Worm (Caenorhabditis elegans) whole organism, L2 larva: ENCODE measurements around the gene math-28.
"Not testable (repeated sequence)": the region's sequence is repeated elsewhere in the genome, so short reads cannot be mapped to it uniquely, and the experiment has no call there.

ENCODE experiments used
- C34F6.9 ChIP-seq: fragments of 150-350 bp; optimal IDR thresholded peaks from 2 replicates; lab custom pipeline; 2014; ENCODE audit warnings: missing biosample characterization, missing genetic modification characterization
- F13H6.1 ChIP-seq: sonication (generic microtip); optimal IDR thresholded peaks from 2 replicates; lab custom pipeline; 2016; ENCODE audit warnings: missing genetic modification characterization, missing compliant biosample characterization
- alr-1 ChIP-seq: fragments of 150-350 bp; optimal IDR thresholded peaks from 2 replicates; lab custom pipeline; 2014; ENCODE audit warnings: missing biosample characterization, missing genetic modification characterization
- aly-2 ChIP-seq: fragments of 150-350 bp; optimal IDR thresholded peaks from 2 replicates; lab custom pipeline; 2014; ENCODE audit warnings: missing biosample characterization, missing genetic modification characterization
- ceh-16 ChIP-seq: fragments of 150-350 bp; optimal IDR thresholded peaks from 2 replicates; lab custom pipeline; 2014; ENCODE audit warnings: missing biosample characterization, missing genetic modification characterization
- ceh-82 ChIP-seq: fragments of 150-350 bp; optimal IDR thresholded peaks from 2 replicates; lab custom pipeline; 2014; ENCODE audit warnings: missing biosample characterization, missing genetic modification characterization
- crh-2 ChIP-seq: sonication (generic microtip); optimal IDR thresholded peaks from 2 replicates; lab custom pipeline; 2017; ENCODE audit warnings: missing biosample characterization, missing genetic modification characterization
- dmd-4 ChIP-seq: sonication (generic microtip); optimal IDR thresholded peaks from 2 replicates; lab custom pipeline; 2017; ENCODE audit warnings: missing biosample characterization, missing genetic modification characterization
- elt-1 ChIP-seq: fragments of 150-350 bp; optimal IDR thresholded peaks from 2 replicates; lab custom pipeline; 2014; ENCODE audit warnings: missing biosample characterization, missing genetic modification characterization
- elt-3 ChIP-seq: sonication (generic microtip); optimal IDR thresholded peaks from 2 replicates; lab custom pipeline; 2017; ENCODE audit warnings: missing biosample characterization, missing genetic modification characterization
- fos-1 ChIP-seq: fragments of 150-350 bp; optimal IDR thresholded peaks from 2 replicates; lab custom pipeline; 2014; ENCODE audit warnings: missing biosample characterization, missing genetic modification characterization
- gmeb-1 ChIP-seq: fragments of 150-350 bp; optimal IDR thresholded peaks from 2 replicates; lab custom pipeline; 2014; ENCODE audit warnings: missing biosample characterization, missing genetic modification characterization
- lin-11 ChIP-seq: fragments of 150-350 bp; sonication (generic microtip); optimal IDR thresholded peaks from 2 replicates; lab custom pipeline; 2014; ENCODE audit warnings: missing biosample characterization, missing genetic modification characterization, inconsistent platforms, mixed read lengths
- lin-39 ChIP-seq: fragments of 150-350 bp; optimal IDR thresholded peaks from 2 replicates; lab custom pipeline; 2014; ENCODE audit warnings: missing biosample characterization, missing genetic modification reagents, missing genetic modification characterization
- lsy-2 ChIP-seq, 2 experiments: fragments of 150-350 bp in 1 of 2; sonication (generic microtip) in 1 of 2; optimal IDR thresholded peaks; 2 replicates each; lab custom pipeline; 2014 to 2017; ENCODE audit warnings: missing biosample characterization in 2 of 2, missing genetic modification characterization in 2 of 2
- mab-5 ChIP-seq: fragments of 150-350 bp; optimal IDR thresholded peaks from 2 replicates; lab custom pipeline; 2014; ENCODE audit warnings: missing biosample characterization, missing genetic modification characterization
- mbf-1 ChIP-seq: sonication (generic microtip); optimal IDR thresholded peaks from 2 replicates; lab custom pipeline; 2017; ENCODE audit warnings: missing biosample characterization, missing genetic modification characterization
- mdl-1 ChIP-seq, 2 experiments: fragments of 150-350 bp in 1 of 2; sonication (generic microtip) in 1 of 2; optimal IDR thresholded peaks; 2 replicates each; lab custom pipeline; 2017; ENCODE audit warnings: missing biosample characterization in 2 of 2, missing genetic modification characterization in 2 of 2
- nhr-12 ChIP-seq: fragments of 150-350 bp; optimal IDR thresholded peaks from 2 replicates; lab custom pipeline; 2014; ENCODE audit warnings: missing biosample characterization, missing genetic modification characterization
- nhr-21 ChIP-seq: fragments of 150-350 bp; optimal IDR thresholded peaks from 2 replicates; lab custom pipeline; 2014; ENCODE audit warnings: missing biosample characterization, missing genetic modification characterization
- nhr-25 ChIP-seq: fragments of 150-350 bp; sonication (generic microtip); optimal IDR thresholded peaks from 3 replicates; lab custom pipeline; 2014; ENCODE audit warnings: missing biosample characterization, missing genetic modification characterization
- nhr-6 ChIP-seq: fragments of 150-350 bp; optimal IDR thresholded peaks from 2 replicates; lab custom pipeline; 2014; ENCODE audit warnings: missing biosample characterization, missing genetic modification characterization
- nhr-77 ChIP-seq: fragments of 150-350 bp; optimal IDR thresholded peaks from 2 replicates; lab custom pipeline; 2014; ENCODE audit warnings: missing biosample characterization, missing genetic modification characterization
- skn-1 ChIP-seq: sonication (generic microtip); optimal IDR thresholded peaks from 2 replicates; lab custom pipeline; 2017; ENCODE audit warnings: missing biosample characterization, missing genetic modification characterization
- sma-3 ChIP-seq: sonication (generic microtip); optimal IDR thresholded peaks from 2 replicates; lab custom pipeline; 2016; ENCODE audit warnings: missing genetic modification reagents, missing genetic modification characterization, missing compliant biosample characterization
- snpc-4 ChIP-seq: fragments of 150-350 bp; optimal IDR thresholded peaks from 2 replicates; lab custom pipeline; 2014; ENCODE audit warnings: missing biosample characterization, missing genetic modification characterization
- unc-39 ChIP-seq: fragments of 150-350 bp; optimal IDR thresholded peaks from 2 replicates; lab custom pipeline; 2014; ENCODE audit warnings: missing biosample characterization, missing genetic modification characterization
- unc-55 ChIP-seq: fragments of 150-350 bp; sonication (generic microtip); optimal IDR thresholded peaks from 3 replicates; lab custom pipeline; 2014; ENCODE audit warnings: missing biosample characterization, missing genetic modification reagents, missing genetic modification characterization
- ztf-11 ChIP-seq: sonication (generic microtip); optimal IDR thresholded peaks from 2 replicates; lab custom pipeline; 2017; ENCODE audit warnings: missing biosample characterization, missing genetic modification characterization
- ztf-4 ChIP-seq: fragments of 150-350 bp; optimal IDR thresholded peaks from 2 replicates; lab custom pipeline; 2014; ENCODE audit warnings: missing biosample characterization, missing genetic modification characterization

The math-28 gene

ce11 chrII:1757033-1757432 lies 6.1 kb upstream of the math-28 start, which contains the start of gene F36H5.10:
TSS of gene F36H5.10 (plus strand) at chrII:1757333.
- TF ChIP-seq nhr-6 (tag; lab: Kevin White, UChicago) (no peak), nhr-21 (tag; lab: Kevin White, UChicago) (no peak), gmeb-1 (no peak), skn-1 (tag; lab: Kevin White, UChicago) (no peak), ceh-16 (tag; lab: Kevin White, UChicago) (no peak), ceh-82 (no peak), unc-55 (GFP tag; lab: Kevin White, UChicago) (no peak), elt-3 (tag; lab: Kevin White, UChicago) (no peak), unc-39 (tag; lab: Kevin White, UChicago) (no peak), nhr-25 (tag; lab: Kevin White, UChicago) (no peak)
- TF ChIP-seq, all 48 proteins: peak for 0

- no peak for TF ChIP-seq mab-5
- TF ChIP-seq nhr-12 (tag; lab: Kevin White, UChicago): no peak
- TF ChIP-seq F13H6.1 (tag; lab: Kevin White, UChicago): no peak
- no peak for TF ChIP-seq lin-39
- no peak for TF ChIP-seq sma-3 (GFP tag; lab: Kevin White, UChicago)
- TF ChIP-seq elt-3 (tag; lab: Kevin White, UChicago): no peak
- no peak for TF ChIP-seq mdl-1 (tag; optimal IDR thresholded peaks at IDR 0.05; lab: Kevin White, UChicago)
- TF ChIP-seq aly-2: no peak
- no peak for TF ChIP-seq nhr-77 (tag; lab: Kevin White, UChicago)
- TF ChIP-seq nhr-25 (tag; lab: Kevin White, UChicago): no peak
- no peak for TF ChIP-seq elt-1
- TF ChIP-seq alr-1 (tag; lab: Kevin White, UChicago): no peak
- TF ChIP-seq lin-11 (tag; lab: Kevin White, UChicago): no peak
- TF ChIP-seq, all 48 proteins: peak for 0
Measured at ce11 chrII:1759602-1760001, 3.6 kb upstream of the math-28 start, which contains the start of gene F36H5.18. TSS of gene F36H5.18 (plus strand) at chrII:1759902.

ce11 chrII:1761564-1761963 lies 1.6 kb upstream of the math-28 start, which contains the start of gene F36H5.4:
TSS of gene F36H5.4 (plus strand) at chrII:1761864.
- TF ChIP-seq elt-1: no peak
- no peak for TF ChIP-seq lin-11 (tag; lab: Kevin White, UChicago)
- TF ChIP-seq ztf-11 (tag; lab: Kevin White, UChicago): no peak
- TF ChIP-seq ceh-16 (tag; lab: Kevin White, UChicago): no peak
- no peak for TF ChIP-seq dmd-4
- no peak for TF ChIP-seq mbf-1 (tag; lab: Kevin White, UChicago)
- TF ChIP-seq mdl-1 (tag; optimal IDR thresholded peaks at IDR 0.05; lab: Kevin White, UChicago): no peak
- TF ChIP-seq unc-39 (tag; lab: Kevin White, UChicago): no peak
- no peak for TF ChIP-seq ceh-82
- no peak for TF ChIP-seq crh-2
- no peak for TF ChIP-seq snpc-4 (tag; lab: Kevin White, UChicago)

- TF ChIP-seq lin-11 (tag; lab: Kevin White, UChicago): no peak
- TF ChIP-seq mdl-1 (tag; optimal IDR thresholded peaks at IDR 0.05; lab: Kevin White, UChicago): no peak
- no peak for TF ChIP-seq nhr-21 (tag; lab: Kevin White, UChicago)
- no peak for TF ChIP-seq ceh-16 (tag; lab: Kevin White, UChicago)
- TF ChIP-seq lin-39: no peak
- TF ChIP-seq lsy-2 (tag; optimal IDR thresholded peaks at IDR 0.05; lab: Kevin White, UChicago): no peak
- TF ChIP-seq fos-1: no peak
- TF ChIP-seq dmd-4: no peak
- TF ChIP-seq ztf-4 (tag; lab: Kevin White, UChicago): no peak
- TF ChIP-seq nhr-6 (tag; lab: Kevin White, UChicago): no peak
- no peak for TF ChIP-seq C34F6.9 (tag; lab: Kevin White, UChicago)
- no peak for TF ChIP-seq nhr-25 (tag; lab: Kevin White, UChicago)
- no peak for TF ChIP-seq ztf-11 (tag; lab: Kevin White, UChicago)
Measured at ce11 chrII:1766715-1767114, 3.5 kb downstream of the math-28 start.

- TF ChIP-seq fos-1: peak; percentile 34
Measured at ce11 chrII:1767458-1767857, 4.3 kb downstream of the math-28 start.

ce11 chrII:1771347-1771746 lies 8.2 kb downstream of the math-28 start, which contains the start of gene math-26:
TSS of gene math-26 (plus strand) at chrII:1771647.
- TF ChIP-seq unc-39 (tag; lab: Kevin White, UChicago); sma-3 (GFP tag; lab: Kevin White, UChicago); nhr-6 (tag; lab: Kevin White, UChicago): not testable (repeated sequence)
